Worm (Caenorhabditis elegans) whole organism, late embryonic: ENCODE results near the gene B0416.5.

Experiments
- C08G9.2 ChIP-seq: sonication (generic microtip); optimal IDR thresholded peaks from 2 replicates; lab custom pipeline; 2016; ENCODE audit warnings: mild to moderate bottlenecking, missing genetic modification characterization, moderate library complexity, missing compliant biosample characterization
- C38D4.7 ChIP-seq: fragments of 200-800 bp; sonication (Bioruptor generic); optimal IDR thresholded peaks from 2 replicates; lab custom pipeline; 2018; ENCODE audit warnings: mild to moderate bottlenecking, missing genetic modification characterization, moderate library complexity, missing compliant biosample characterization
- T23F11.4 ChIP-seq: fragments of 200-800 bp; sonication (Bioruptor generic); optimal IDR thresholded peaks from 2 replicates; lab custom pipeline; 2018; ENCODE audit warnings: mild to moderate bottlenecking, missing genetic modification characterization, missing compliant biosample characterization
- ahr-1 ChIP-seq: sonication (generic microtip); optimal IDR thresholded peaks from 2 replicates; lab custom pipeline; 2016; ENCODE audit warnings: missing genetic modification characterization, missing compliant biosample characterization
- ceh-18 ChIP-seq: sonication (generic microtip); optimal IDR thresholded peaks from 2 replicates; lab custom pipeline; 2016; ENCODE audit warnings: missing genetic modification characterization, missing compliant biosample characterization
- ceh-19 ChIP-seq: fragments of 200-800 bp; sonication (Bioruptor generic); optimal IDR thresholded peaks from 2 replicates; lab custom pipeline; 2018; ENCODE audit warnings: mild to moderate bottlenecking, missing genetic modification characterization, missing compliant biosample characterization
- ceh-2 ChIP-seq: sonication (generic microtip); optimal IDR thresholded peaks from 2 replicates; lab custom pipeline; 2016; ENCODE audit warnings: missing genotype, missing genetic modification characterization, missing compliant biosample characterization
- ceh-31 ChIP-seq: sonication (generic microtip); optimal IDR thresholded peaks from 2 replicates; lab custom pipeline; 2016; ENCODE audit warnings: missing genetic modification characterization, missing compliant biosample characterization
- ceh-34 ChIP-seq: sonication (generic microtip); optimal IDR thresholded peaks from 2 replicates; lab custom pipeline; 2016; ENCODE audit warnings: mild to moderate bottlenecking, missing genetic modification characterization, missing compliant biosample characterization
- che-1 ChIP-seq: sonication (generic microtip); optimal IDR thresholded peaks from 2 replicates; lab custom pipeline; 2016; ENCODE audit warnings: mild to moderate bottlenecking, missing genetic modification characterization, missing compliant biosample characterization
- dve-1 ChIP-seq: sonication (generic microtip); optimal IDR thresholded peaks from 2 replicates; lab custom pipeline; 2017; ENCODE audit warnings: antibody characterized with exemption, mild to moderate bottlenecking, missing genetic modification characterization, missing compliant biosample characterization
- elt-2 ChIP-seq: sonication (generic microtip); optimal IDR thresholded peaks from 2 replicates; lab custom pipeline; 2016; ENCODE audit warnings: missing genetic modification reagents, missing genetic modification characterization, missing compliant biosample characterization
- ets-4 ChIP-seq: sonication (generic microtip); optimal IDR thresholded peaks from 2 replicates; lab custom pipeline; 2016; ENCODE audit warnings: missing genetic modification characterization, missing compliant biosample characterization
- fax-1 ChIP-seq: sonication (generic microtip); optimal IDR thresholded peaks from 2 replicates; lab custom pipeline; 2016; ENCODE audit warnings: missing genotype, missing genetic modification characterization, missing compliant biosample characterization
- fkh-10 ChIP-seq: fragments of 150-350 bp; optimal IDR thresholded peaks from 2 replicates; lab custom pipeline; 2014; ENCODE audit warnings: missing biosample characterization, missing genetic modification reagents, missing genetic modification characterization
- hlh-15 ChIP-seq: sonication (generic microtip); optimal IDR thresholded peaks from 2 replicates; lab custom pipeline; 2016; ENCODE audit warnings: missing genetic modification characterization, missing compliant biosample characterization
- hlh-30 ChIP-seq: sonication (generic microtip); optimal IDR thresholded peaks from 2 replicates; lab custom pipeline; 2017; ENCODE audit warnings: antibody characterized with exemption, missing genetic modification characterization, missing compliant biosample characterization; ENCODE audit not compliant: insufficient read depth
- hlh-8 ChIP-seq: sonication (generic microtip); optimal IDR thresholded peaks from 2 replicates; lab custom pipeline; 2016; ENCODE audit warnings: missing genotype, missing genetic modification characterization, missing compliant biosample characterization
- lim-6 ChIP-seq: sonication (generic microtip); optimal IDR thresholded peaks from 2 replicates; lab custom pipeline; 2016; ENCODE audit warnings: missing genetic modification characterization, missing compliant biosample characterization
- madf-2 ChIP-seq: sonication (generic microtip); optimal IDR thresholded peaks from 2 replicates; lab custom pipeline; 2017; ENCODE audit warnings: missing genetic modification characterization, missing compliant biosample characterization
- nfya-1 ChIP-seq: sonication (generic microtip); optimal IDR thresholded peaks from 2 replicates; lab custom pipeline; 2017; ENCODE audit warnings: missing genetic modification characterization, mild to moderate bottlenecking, missing compliant biosample characterization, antibody characterized with exemption, moderate library complexity
- nhr-11 ChIP-seq: fragments of 150-350 bp; optimal IDR thresholded peaks from 2 replicates; lab custom pipeline; 2014; ENCODE audit warnings: missing biosample characterization, missing genetic modification characterization
- npax-4 ChIP-seq: sonication (generic microtip); optimal IDR thresholded peaks from 2 replicates; lab custom pipeline; 2016; ENCODE audit warnings: missing genetic modification characterization, missing compliant biosample characterization
- pat-9 ChIP-seq: fragments of 200-800 bp; sonication (Bioruptor generic); optimal IDR thresholded peaks from 2 replicates; lab custom pipeline; 2018; ENCODE audit warnings: mild to moderate bottlenecking, missing genetic modification characterization, moderate library complexity, missing compliant biosample characterization
- pax-1 ChIP-seq: fragments of 150-350 bp; optimal IDR thresholded peaks from 2 replicates; lab custom pipeline; 2014; ENCODE audit warnings: missing biosample characterization, missing genetic modification characterization
- pha-2 ChIP-seq: sonication (generic microtip); optimal IDR thresholded peaks from 2 replicates; lab custom pipeline; 2017; ENCODE audit warnings: mild to moderate bottlenecking, missing genetic modification characterization, missing compliant biosample characterization
- pha-4 ChIP-seq: fragments of 150-350 bp; optimal IDR thresholded peaks from 2 replicates; lab custom pipeline; 2018; ENCODE audit warnings: missing biosample characterization, missing genetic modification reagents, missing genetic modification characterization
- pros-1 ChIP-seq: fragments of 150-350 bp; optimal IDR thresholded peaks from 2 replicates; lab custom pipeline; 2014; ENCODE audit warnings: missing biosample characterization, missing genetic modification reagents, missing genetic modification characterization
- ref-2 ChIP-seq: sonication (generic microtip); optimal IDR thresholded peaks from 2 replicates; lab custom pipeline; 2016; ENCODE audit warnings: missing genetic modification characterization, missing compliant biosample characterization
- rnt-1 ChIP-seq: sonication (generic microtip); optimal IDR thresholded peaks from 2 replicates; lab custom pipeline; 2016; ENCODE audit warnings: missing genetic modification characterization, missing compliant biosample characterization
- sdc-2 ChIP-seq: sonication (generic microtip); optimal IDR thresholded peaks from 2 replicates; lab custom pipeline; 2016; ENCODE audit warnings: missing genotype, missing genetic modification characterization, missing compliant biosample characterization
- sox-4 ChIP-seq: sonication (generic microtip); optimal IDR thresholded peaks from 2 replicates; lab custom pipeline; 2017; ENCODE audit warnings: mild to moderate bottlenecking, missing genetic modification characterization, inconsistent platforms, missing compliant biosample characterization
- tbx-2 ChIP-seq: sonication (generic microtip); optimal IDR thresholded peaks from 2 replicates; lab custom pipeline; 2016; ENCODE audit warnings: missing genetic modification characterization, missing compliant biosample characterization
- unc-42 ChIP-seq: sonication (generic microtip); optimal IDR thresholded peaks from 2 replicates; lab custom pipeline; 2016; ENCODE audit warnings: missing genotype, missing genetic modification characterization, missing compliant biosample characterization
- unc-55 ChIP-seq: sonication (generic microtip); optimal IDR thresholded peaks from 2 replicates; lab custom pipeline; 2017; ENCODE audit warnings: missing biosample characterization, missing genetic modification reagents, missing genetic modification characterization
- ztf-16 ChIP-seq: sonication (generic microtip); optimal IDR thresholded peaks from 2 replicates; lab custom pipeline; 2017; ENCODE audit warnings: missing genetic modification characterization, missing compliant biosample characterization

B0416.5 gene

DNA sequence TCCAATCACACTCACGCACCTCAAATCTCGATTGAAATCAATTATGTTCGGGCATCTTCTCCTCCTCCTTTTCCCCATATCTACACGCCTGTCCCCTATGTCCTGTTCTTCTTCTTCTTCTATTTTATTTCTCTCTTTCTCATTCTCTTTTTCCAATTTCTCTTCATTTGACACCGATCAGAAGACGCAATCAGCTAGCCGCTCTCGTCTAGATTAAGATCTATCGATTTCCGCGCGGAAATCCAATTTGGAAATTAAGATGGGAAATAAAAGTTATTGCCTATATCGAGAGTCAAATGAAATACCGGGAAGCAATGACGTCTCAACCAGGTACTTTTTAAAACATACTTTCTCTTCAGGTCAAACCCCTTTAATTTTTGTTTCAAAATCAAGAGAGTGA is 42.2 kb downstream of the B0416.5 start:
- TF ChIP-seq unc-55 (GFP tag; lab: Kevin White, UChicago) (peak; percentile 19), rnt-1 (tag; lab: Kevin White, UChicago) (peak; percentile 73), T23F11.4 (GFP tag; lab: Kevin White, UChicago) (no peak)

DNA sequence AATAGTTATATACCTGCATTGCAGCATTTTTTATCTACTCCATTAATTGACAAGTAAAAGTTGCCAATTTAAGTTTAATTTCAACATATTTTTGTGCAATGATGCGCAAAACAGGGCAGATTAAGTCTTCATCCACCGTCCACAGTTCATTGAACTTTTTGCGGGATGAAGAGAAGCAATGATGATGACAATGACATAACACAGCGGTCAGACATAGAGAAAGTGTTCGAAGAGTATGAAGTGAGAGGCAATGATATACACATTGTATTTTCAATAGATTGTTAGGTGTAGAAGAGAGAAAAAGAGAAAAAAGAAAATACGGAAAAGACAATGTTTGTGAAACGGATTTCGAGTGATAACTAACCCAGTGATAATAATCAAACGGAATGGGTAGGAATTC is 43.7 kb downstream of the B0416.5 start:
- no peak for TF ChIP-seq C38D4.7 (GFP tag; lab: Kevin White, UChicago)
- no peak for TF ChIP-seq sox-4 (tag; lab: Kevin White, UChicago)
- no peak for TF ChIP-seq C08G9.2 (tag; lab: Kevin White, UChicago)
- no peak for TF ChIP-seq hlh-8 (tag; lab: Kevin White, UChicago)
- no peak for TF ChIP-seq unc-42 (tag; lab: Kevin White, UChicago)
- TF ChIP-seq madf-2 (tag; lab: Kevin White, UChicago): no peak
- no peak for TF ChIP-seq ahr-1
- no peak for TF ChIP-seq ceh-2 (tag; lab: Kevin White, UChicago)
- no peak for TF ChIP-seq tbx-2 (tag; lab: Kevin White, UChicago)
- no peak for TF ChIP-seq pha-2 (tag; lab: Kevin White, UChicago)
- TF ChIP-seq pat-9 (tag; lab: Kevin White, UChicago): no peak
- no peak for TF ChIP-seq lim-6
- no peak for TF ChIP-seq fax-1 (tag; lab: Kevin White, UChicago)
- no peak for TF ChIP-seq pha-4 (tag; lab: Kevin White, UChicago)
- TF ChIP-seq hlh-15: no peak
- TF ChIP-seq nhr-11: no peak
- no peak for TF ChIP-seq ceh-31
- no peak for TF ChIP-seq npax-4 (tag; lab: Kevin White, UChicago)
- no peak for TF ChIP-seq dve-1 (tag; lab: Kevin White, UChicago)

ce11 chrX:9225273-9225672 is 45.4 kb downstream of the B0416.5 start:
- peak; percentile 73 for TF ChIP-seq sdc-2 (tag; lab: Kevin White, UChicago)
- TF ChIP-seq lim-6: no peak
- TF ChIP-seq nfya-1 (tag; lab: Kevin White, UChicago): peak; percentile 46
- peak; percentile 60 for TF ChIP-seq pha-2 (tag; lab: Kevin White, UChicago)
- TF ChIP-seq ceh-34 (tag; lab: Kevin White, UChicago): peak; percentile 10
- TF ChIP-seq fax-1 (tag; lab: Kevin White, UChicago): no peak
- TF ChIP-seq ztf-16 (tag; lab: Kevin White, UChicago): peak; percentile 31
- no peak for TF ChIP-seq pros-1 (tag; lab: Kevin White, UChicago)
- TF ChIP-seq pax-1 (tag; lab: Kevin White, UChicago): peak; percentile 1
- peak; percentile 1 for TF ChIP-seq ceh-19 (GFP tag; lab: Kevin White, UChicago)
- TF ChIP-seq tbx-2 (tag; lab: Kevin White, UChicago): peak; percentile 62
- TF ChIP-seq unc-55 (GFP tag; lab: Kevin White, UChicago): peak; percentile 32
- TF ChIP-seq ets-4 (tag; lab: Kevin White, UChicago): no peak
- TF ChIP-seq fkh-10 (GFP tag; lab: Kevin White, UChicago): no peak
- peak; percentile 11 for TF ChIP-seq ceh-18 (tag; lab: Kevin White, UChicago)
- TF ChIP-seq che-1 (tag; lab: Kevin White, UChicago): peak; percentile 60
- peak; percentile 32 for TF ChIP-seq hlh-30 (tag; lab: Kevin White, UChicago)
- peak; percentile 18 for TF ChIP-seq T23F11.4 (GFP tag; lab: Kevin White, UChicago)
- no peak for TF ChIP-seq ceh-2 (tag; lab: Kevin White, UChicago)
- peak; percentile 61 for TF ChIP-seq ceh-31
- peak; percentile 57 for TF ChIP-seq elt-2 (tag; lab: Kevin White, UChicago)
- TF ChIP-seq ref-2: peak; percentile 52
